Fruit fly (Drosophila melanogaster) whole organism, embryonic: ENCODE measurements around the gene CG34126.
A peak's percentile ranks its signal among the peaks of the same experiment; 100 is the strongest.

Experiments used
- Awh ChIP-seq: fragments of 200-800 bp; sonication (Bioruptor generic); IDR thresholded peaks from 2 replicates; pipeline ENCODE4, ENCODE4 v1.3.6; 2022; ENCODE audit warnings: missing biosample characterization, missing genetic modification characterization
- Blimp-1 ChIP-seq: fragments of 200-800 bp; sonication (Bioruptor generic); optimal IDR thresholded peaks from 3 replicates; lab custom pipeline; 2018; ENCODE audit warnings: missing biosample characterization, missing genetic modification characterization, mild to moderate bottlenecking, moderate library complexity, missing genetic modification reagents
- C15 ChIP-seq: fragments of 200-800 bp; sonication (Bioruptor generic); IDR thresholded peaks from 3 replicates; pipeline ENCODE4 v1.3.6; 2022; ENCODE audit warnings: missing biosample characterization, missing genetic modification characterization
- CG1024 ChIP-seq: fragments of 200-800 bp; sonication (Bioruptor generic); IDR thresholded peaks from 2 replicates; pipeline ENCODE4 v1.3.6; 2022; ENCODE audit warnings: missing biosample characterization, missing genetic modification characterization
- CG10565 ChIP-seq: fragments of 200-800 bp; sonication (Bioruptor generic); optimal IDR thresholded peaks from 3 replicates; lab custom pipeline; 2016; ENCODE audit warnings: missing biosample characterization, mild to moderate bottlenecking, missing genetic modification characterization
- CG11504 ChIP-seq: fragments of 200-800 bp; sonication (Bioruptor generic); optimal IDR thresholded peaks from 3 replicates; lab custom pipeline; 2019; ENCODE audit warnings: missing biosample characterization, mild to moderate bottlenecking, missing genetic modification characterization, moderate library complexity
- CG12155 ChIP-seq: fragments of 200-800 bp; sonication (Bioruptor generic); optimal IDR thresholded peaks from 3 replicates; lab custom pipeline; 2016; ENCODE audit warnings: missing biosample characterization, missing genetic modification characterization
- CG13123 ChIP-seq: fragments of 200-800 bp; sonication (Bioruptor generic); optimal IDR thresholded peaks from 2 replicates; lab custom pipeline; 2016; ENCODE audit warnings: missing biosample characterization, missing genetic modification characterization
- CG13894 ChIP-seq: fragments of 200-800 bp; sonication (Bioruptor generic); optimal IDR thresholded peaks from 3 replicates; lab custom pipeline; 2018; ENCODE audit warnings: missing biosample characterization, mild to moderate bottlenecking, missing genetic modification characterization, moderate library complexity
- CG14441 ChIP-seq: fragments of 200-800 bp; sonication (Bioruptor generic); IDR thresholded peaks from 2 replicates; pipeline ENCODE4 v1.3.6; 2022; ENCODE audit warnings: missing biosample characterization, missing genetic modification characterization
- CG17385 ChIP-seq: fragments of 200-800 bp; sonication (Bioruptor generic); optimal IDR thresholded peaks from 3 replicates; lab custom pipeline; 2018; ENCODE audit warnings: missing biosample characterization, mild to moderate bottlenecking, missing genetic modification characterization
- CG18476 ChIP-seq: fragments of 200-800 bp; sonication (Bioruptor generic); optimal IDR thresholded peaks from 2 replicates; lab custom pipeline; 2016; ENCODE audit warnings: missing biosample characterization, mild to moderate bottlenecking, missing genetic modification characterization
- CG31441 ChIP-seq: fragments of 200-800 bp; sonication (Bioruptor generic); IDR thresholded peaks from 2 replicates; pipeline ENCODE4 v1.3.6; 2022; ENCODE audit warnings: missing biosample characterization, missing genetic modification characterization
- CG3163 ChIP-seq: fragments of 200-800 bp; sonication (Bioruptor generic); optimal IDR thresholded peaks from 3 replicates; lab custom pipeline; 2016; ENCODE audit warnings: missing biosample characterization, missing genetic modification characterization
- CG32772 ChIP-seq: fragments of 200-800 bp; sonication (Bioruptor generic); IDR thresholded peaks from 2 replicates; pipeline ENCODE4 v1.3.6; 2022; ENCODE audit warnings: missing biosample characterization, missing genetic modification characterization
- CG33557 ChIP-seq: fragments of 200-800 bp; sonication (Bioruptor generic); optimal IDR thresholded peaks from 2 replicates; lab custom pipeline; 2019; ENCODE audit warnings: missing biosample characterization, mild to moderate bottlenecking, missing genetic modification characterization, moderate library complexity
- CG8924 ChIP-seq: fragments of 200-800 bp; optimal IDR thresholded peaks from 3 replicates; lab custom pipeline; 2019; ENCODE audit warnings: missing biosample characterization, mild to moderate bottlenecking, missing genetic modification characterization, moderate library complexity
- CHES-1-like ChIP-seq: fragments of 200-800 bp; sonication (Bioruptor generic); optimal IDR thresholded peaks from 2 replicates; lab custom pipeline; 2016; ENCODE audit warnings: missing biosample characterization, missing genetic modification characterization
- CoRest ChIP-seq: fragments of 200-800 bp; sonication (Bioruptor generic); optimal IDR thresholded peaks from 3 replicates; lab custom pipeline; 2018; ENCODE audit warnings: missing biosample characterization, mild to moderate bottlenecking, missing genetic modification characterization, moderate library complexity
- D19B ChIP-seq: fragments of 200-800 bp; sonication (Bioruptor generic); optimal IDR thresholded peaks from 2 replicates; lab custom pipeline; 2017; ENCODE audit warnings: missing biosample characterization, mild to moderate bottlenecking, missing genetic modification characterization
- Dek ChIP-seq: fragments of 200-800 bp; sonication (Bioruptor generic); optimal IDR thresholded peaks from 3 replicates; lab custom pipeline; 2019; ENCODE audit warnings: missing biosample characterization, mild to moderate bottlenecking, missing genetic modification characterization, moderate library complexity
- Dfd ChIP-seq, 2 experiments: fragments of >200 bp; optimal IDR thresholded peaks; 2 replicates each; lab custom pipeline; 2017; ENCODE audit warnings: missing biosample characterization in 2 of 2, missing genetic modification characterization in 2 of 2
- Drgx ChIP-seq: fragments of 200-800 bp; sonication (Bioruptor generic); IDR thresholded peaks from 2 replicates; pipeline ENCODE4 v1.3.6; 2022; ENCODE audit warnings: missing biosample characterization, missing genetic modification characterization
- Eip74EF ChIP-seq, 2 experiments: fragments of 200-800 bp in 1 of 2; fragments of >200 bp in 1 of 2; sonication (Bioruptor generic) in 1 of 2; optimal IDR thresholded peaks; 2 replicates each; lab custom pipeline; 2017 to 2019; ENCODE audit warnings: missing biosample characterization in 2 of 2, missing genetic modification characterization in 2 of 2, mild to moderate bottlenecking in 1 of 2, moderate library complexity in 1 of 2
- HmgZ ChIP-seq: fragments of 200-800 bp; sonication (Bioruptor generic); optimal IDR thresholded peaks from 2 replicates; lab custom pipeline; 2018; ENCODE audit warnings: missing biosample characterization, mild to moderate bottlenecking, missing genetic modification characterization
- Hmr ChIP-seq: fragments of 200-800 bp; sonication (Bioruptor generic); optimal IDR thresholded peaks from 3 replicates; lab custom pipeline; 2017; ENCODE audit warnings: mild to moderate bottlenecking, missing biosample characterization, missing genetic modification reagents, missing genetic modification characterization
- Hr78 ChIP-seq, 2 experiments: fragments of 200-800 bp in 1 of 2; fragments of >200 bp in 1 of 2; sonication (Bioruptor generic) in 1 of 2; optimal IDR thresholded peaks; 2 replicates each; lab custom pipeline; 2017 to 2019; ENCODE audit warnings: missing biosample characterization in 2 of 2, missing genetic modification characterization in 2 of 2, mild to moderate bottlenecking in 1 of 2, moderate library complexity in 1 of 2
- Max ChIP-seq: fragments of 200-800 bp; sonication (Bioruptor generic); optimal IDR thresholded peaks from 2 replicates; lab custom pipeline; 2016; ENCODE audit warnings: missing biosample characterization, mild to moderate bottlenecking, missing genetic modification characterization
- Med ChIP-seq: fragments of 200-800 bp; sonication (Bioruptor generic); peaks from one replicate; lab custom pipeline; 2016; ENCODE audit warnings: missing biosample characterization, missing genetic modification characterization, mild to moderate bottlenecking, inconsistent platforms, moderate library complexity
- Neu2 ChIP-seq: fragments of 200-800 bp; sonication (Bioruptor generic); optimal IDR thresholded peaks from 3 replicates; lab custom pipeline; 2016; ENCODE audit warnings: missing biosample characterization, missing genetic modification characterization, borderline replicate concordance
- Nf-YA ChIP-seq: fragments of 200-800 bp; sonication (Bioruptor generic); IDR thresholded peaks from 2 replicates; pipeline ENCODE4 v1.3.6; 2022; ENCODE audit warnings: missing biosample characterization, missing genetic modification characterization
- Sox100B ChIP-seq: fragments of 200-800 bp; sonication (Bioruptor generic); optimal IDR thresholded peaks from 3 replicates; lab custom pipeline; 2018; ENCODE audit warnings: missing biosample characterization, mild to moderate bottlenecking, missing genetic modification characterization
- Sox102F ChIP-seq: fragments of 200-800 bp; sonication (Bioruptor generic); optimal IDR thresholded peaks from 2 replicates; lab custom pipeline; 2018; ENCODE audit warnings: missing biosample characterization, mild to moderate bottlenecking, missing genetic modification characterization, moderate library complexity
- TFAM ChIP-seq: fragments of 200-800 bp; sonication (Bioruptor generic); optimal IDR thresholded peaks from 2 replicates; lab custom pipeline; 2017; ENCODE audit warnings: missing biosample characterization, missing genetic modification characterization, inconsistent platforms
- Trl ChIP-seq, 3 experiments: fragments of >200 bp in 2 of 3; fragments of 200-800 bp in 1 of 3; sonication (Bioruptor generic) in 1 of 3; optimal IDR thresholded peaks; 2 replicates in 1 of 3; 3 replicates in 2 of 3; lab custom pipeline; 2016 to 2017; ENCODE audit warnings: missing biosample characterization in 1 of 3, missing genetic modification characterization in 1 of 3
- ac ChIP-seq: fragments of 200-800 bp; sonication (Bioruptor generic); optimal IDR thresholded peaks from 3 replicates; lab custom pipeline; 2017; ENCODE audit warnings: missing biosample characterization, mild to moderate bottlenecking, missing genetic modification characterization
- bab2 ChIP-seq: fragments of 200-800 bp; sonication (Bioruptor generic); optimal IDR thresholded peaks from 2 replicates; lab custom pipeline; 2016; ENCODE audit warnings: missing biosample characterization, missing genetic modification characterization
- bigmax ChIP-seq: fragments of 200-800 bp; sonication (Bioruptor generic); optimal IDR thresholded peaks from 2 replicates; lab custom pipeline; 2018; ENCODE audit warnings: missing biosample characterization, mild to moderate bottlenecking, missing genetic modification characterization
- gem ChIP-seq: fragments of 200-800 bp; sonication (Bioruptor generic); optimal IDR thresholded peaks from 2 replicates; lab custom pipeline; 2019; ENCODE audit warnings: missing biosample characterization, mild to moderate bottlenecking, missing genetic modification characterization, moderate library complexity
- hb ChIP-seq: fragments of 200-800 bp; sonication (Bioruptor generic); IDR thresholded peaks from 3 replicates; pipeline ENCODE4 v1.3.6; 2022; ENCODE audit warnings: missing biosample characterization, missing genetic modification characterization; ENCODE audit not compliant: partially characterized antibody
- lbe ChIP-seq: fragments of 200-800 bp; sonication (Bioruptor generic); optimal IDR thresholded peaks from 2 replicates; lab custom pipeline; 2016; ENCODE audit warnings: missing biosample characterization, mild to moderate bottlenecking, missing genetic modification characterization
- luna ChIP-seq: fragments of 200-800 bp; sonication (Bioruptor generic); optimal IDR thresholded peaks from 2 replicates; lab custom pipeline; 2016; ENCODE audit warnings: missing biosample characterization, missing genetic modification characterization
- maf-S ChIP-seq: fragments of 200-800 bp; sonication (Bioruptor generic); optimal IDR thresholded peaks from 2 replicates; lab custom pipeline; 2016; ENCODE audit warnings: missing biosample characterization, missing genetic modification characterization
- psq ChIP-seq: fragments of 200-800 bp; sonication (Bioruptor generic); optimal IDR thresholded peaks from 2 replicates; lab custom pipeline; 2017; ENCODE audit warnings: missing biosample characterization, missing genetic modification characterization
- pzg ChIP-seq: fragments of 200-800 bp; sonication (Bioruptor generic); optimal IDR thresholded peaks from 3 replicates; lab custom pipeline; 2018; ENCODE audit warnings: missing biosample characterization, mild to moderate bottlenecking, missing genetic modification characterization, moderate library complexity
- sc ChIP-seq, 3 experiments: fragments of >200 bp in 2 of 3; fragments of 200-800 bp in 1 of 3; sonication (Bioruptor generic) in 1 of 3; optimal IDR thresholded peaks; 2 replicates in 2 of 3; 3 replicates in 1 of 3; lab custom pipeline; 2017; ENCODE audit warnings: mild to moderate bottlenecking in 1 of 3, missing biosample characterization in 1 of 3, missing genetic modification characterization in 1 of 3, missing genetic modification reagents in 1 of 3
- sisA ChIP-seq: fragments of 200-800 bp; sonication (Bioruptor generic); IDR thresholded peaks from 2 replicates; pipeline ENCODE4 v1.3.6; 2022; ENCODE audit warnings: missing biosample characterization, missing genetic modification characterization
- wdn ChIP-seq: fragments of 200-800 bp; sonication (Bioruptor generic); IDR thresholded peaks from 2 replicates; pipeline ENCODE4 v1.3.6; 2022; ENCODE audit warnings: missing biosample characterization, missing genetic modification characterization

Gene CG34126

DNA sequence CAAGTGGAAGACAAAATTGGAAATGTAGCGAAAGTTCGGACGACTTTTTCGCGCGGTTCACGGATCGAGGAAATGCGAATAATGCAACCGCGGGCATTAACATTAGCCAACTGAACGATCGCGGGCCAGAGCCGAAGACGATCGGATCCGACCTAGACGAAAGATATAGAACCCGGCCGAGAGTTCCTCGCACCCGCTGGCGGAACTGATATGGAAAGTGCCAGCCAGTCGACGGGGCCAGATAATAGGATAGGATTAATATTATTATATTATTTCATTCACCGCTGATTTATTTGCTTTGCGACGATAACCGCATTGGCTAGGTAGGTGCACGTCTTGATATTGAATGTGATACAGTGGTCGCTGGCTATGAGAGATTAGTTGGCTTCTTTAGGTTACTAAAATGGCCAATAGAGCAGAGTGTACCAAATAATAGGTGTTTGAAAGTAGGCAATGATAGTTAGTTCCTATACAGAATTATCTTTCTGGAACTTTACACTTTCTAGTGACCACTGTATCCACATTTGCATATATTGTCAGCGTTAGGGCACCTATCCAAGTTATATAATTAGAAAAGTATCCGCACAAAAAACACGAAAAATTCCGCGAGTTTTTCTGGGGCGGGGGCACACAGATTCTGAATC, 18.1 kb downstream of the CG34126 start (continued):
- peak; percentile 13 for TF ChIP-seq CG33557 (GFP tag; lab: Kevin White, UChicago)
- TF ChIP-seq wdn (GFP tag; lab: Robert Waterston, UW), result 0 out of 2 replicates have a peak, but pooled peaks have one; percentile 56
- peak; percentile 58 for TF ChIP-seq CHES-1-like (GFP tag; lab: Kevin White, UChicago)
- TF ChIP-seq Med (GFP tag; lab: Kevin White, UChicago), result peak; percentile 96
- TF ChIP-seq TFAM (GFP tag; lab: Kevin White, UChicago), result no peak
- peak; percentile 42 for TF ChIP-seq CG8924 (tag; lab: Kevin White, UChicago)
- peak; percentile 20 for TF ChIP-seq CG13123 (GFP tag; lab: Kevin White, UChicago)
- peak; percentile 33 for TF ChIP-seq CG13894 (tag; lab: Kevin White, UChicago)
- no peak for TF ChIP-seq Eip74EF (GFP tag; optimal IDR thresholded peaks at IDR 0.05; lab: Kevin White, UChicago)
- TF ChIP-seq D19B, result peak; percentile 53
- no peak for TF ChIP-seq hb
- peak; percentile 50 for TF ChIP-seq bab2 (GFP tag; lab: Kevin White, UChicago)
- peak; percentile 42 for TF ChIP-seq Dek (tag; lab: Kevin White, UChicago)
- no peak for TF ChIP-seq ac (GFP tag; lab: Kevin White, UChicago)
- peak; percentile 62 for TF ChIP-seq Blimp-1 (GFP tag; lab: Kevin White, UChicago)
- peak; percentile 55 for TF ChIP-seq Hmr (GFP tag; lab: Kevin White, UChicago)
- peak; percentile 30 for TF ChIP-seq CG18476 (GFP tag; lab: Kevin White, UChicago)
- no peak for TF ChIP-seq bigmax (GFP tag; lab: Kevin White, UChicago)
- no peak for TF ChIP-seq lbe
- peak; percentile 56; the same call in 1 of the 2 replicates for TF ChIP-seq Awh
- peak; percentile 30 for TF ChIP-seq Sox100B
- peak; percentile 2 for TF ChIP-seq Max (GFP tag; lab: Kevin White, UChicago)
- TF ChIP-seq maf-S, result peak; percentile 38
- peak; percentile 78 for TF ChIP-seq CG11504 (tag; lab: Kevin White, UChicago)
- TF ChIP-seq sc (optimal IDR thresholded peaks at IDR 0.05; lab: Kevin White, UChicago), result no peak
- peak; percentile 57 for TF ChIP-seq sc (GFP tag; optimal IDR thresholded peaks at IDR 0.05; lab: Kevin White, UChicago)
- TF ChIP-seq Trl (optimal IDR thresholded peaks at IDR 0.05; lab: Kevin White, UChicago), result no peak
- TF ChIP-seq Trl (GFP tag; optimal IDR thresholded peaks at IDR 0.05; lab: Kevin White, UChicago), result peak; percentile 72
- TF ChIP-seq Sox102F, result peak; percentile 76
- TF ChIP-seq CG1024 (GFP tag; lab: Robert Waterston, UW), result peak; percentile 73; the same call in 1 of the 2 replicates
- peak; percentile 90 for TF ChIP-seq Drgx (GFP tag; lab: Robert Waterston, UW)
- peak; percentile 78 for TF ChIP-seq CG14441 (GFP tag; lab: Robert Waterston, UW)
- no peak for TF ChIP-seq CG3163
- peak; percentile 78 for TF ChIP-seq sisA (GFP tag; lab: Robert Waterston, UW)
- TF ChIP-seq HmgZ, result peak; percentile 38
- TF ChIP-seq Dfd (GFP tag; optimal IDR thresholded peaks at IDR 0.05; lab: Kevin White, UChicago), result no peak
- TF ChIP-seq pzg (GFP tag; lab: Kevin White, UChicago), result no peak
- TF ChIP-seq CG12155 (GFP tag; lab: Kevin White, UChicago), result peak; percentile 70
- 0 out of 3 replicates have a peak, but pooled peaks have one; percentile 34 for TF ChIP-seq C15 (GFP tag; lab: Robert Waterston, UW)
- TF ChIP-seq CG32772, result peak; percentile 49
- TF ChIP-seq gem (tag; lab: Kevin White, UChicago), result peak; percentile 75
- TF ChIP-seq CG31441 (GFP tag; lab: Robert Waterston, UW), result peak; percentile 54; the same call in 1 of the 2 replicates
- TF ChIP-seq Neu2 (GFP tag; lab: Kevin White, UChicago), result no peak
- no peak for TF ChIP-seq Hr78 (GFP tag; optimal IDR thresholded peaks at IDR 0.05; lab: Kevin White, UChicago)
- peak; percentile 60 for TF ChIP-seq CG17385
- peak; percentile 46 for TF ChIP-seq luna (GFP tag; lab: Kevin White, UChicago)
- no peak for TF ChIP-seq psq (GFP tag; lab: Kevin White, UChicago)
- TF ChIP-seq CoRest (tag; lab: Kevin White, UChicago), result peak; percentile 75
- no peak for TF ChIP-seq Nf-YA (GFP tag; lab: Robert Waterston, UW)
- TF ChIP-seq CG10565 (GFP tag; lab: Kevin White, UChicago), result no peak
